Worm (Caenorhabditis elegans) whole organism, mixed stage, embryonic: Measurements from ENCODE around the gene mfsd-11.

Experiments
- M03D4.4 ChIP-seq: sonication (generic microtip); optimal IDR thresholded peaks from 2 replicates; lab custom pipeline; 2017; ENCODE audit warnings: mild to moderate bottlenecking, missing genetic modification characterization, missing compliant biosample characterization
- blmp-1 ChIP-seq: fragments of 150-350 bp; optimal IDR thresholded peaks from 2 replicates; lab custom pipeline; 2014; ENCODE audit warnings: missing biosample characterization, missing genetic modification characterization
- cnd-1 ChIP-seq: fragments of 200-800 bp; sonication (Bioruptor generic); optimal IDR thresholded peaks from 2 replicates; lab custom pipeline; 2018; ENCODE audit warnings: mild to moderate bottlenecking, missing genetic modification characterization, missing compliant biosample characterization
- elt-1 ChIP-seq: sonication (generic microtip); optimal IDR thresholded peaks from 2 replicates; lab custom pipeline; 2017; ENCODE audit warnings: missing genetic modification characterization, mild to moderate bottlenecking, missing compliant biosample characterization, antibody characterized with exemption, moderate library complexity, borderline replicate concordance; ENCODE audit not compliant: insufficient read depth
- elt-3 ChIP-seq: fragments of 150-350 bp; optimal IDR thresholded peaks from 2 replicates; lab custom pipeline; 2014; ENCODE audit warnings: missing biosample characterization, missing genetic modification characterization
- ham-2 ChIP-seq: fragments of 200-800 bp; sonication (Bioruptor generic); optimal IDR thresholded peaks from 2 replicates; lab custom pipeline; 2018; ENCODE audit warnings: mild to moderate bottlenecking, missing genetic modification characterization, missing compliant biosample characterization
- hlh-1 ChIP-seq: fragments of 150-350 bp; optimal IDR thresholded peaks from 2 replicates; lab custom pipeline; 2014; ENCODE audit warnings: missing biosample characterization, missing genetic modification reagents, missing genetic modification characterization
- nhr-12 ChIP-seq: fragments of 150-350 bp; optimal IDR thresholded peaks from 2 replicates; lab custom pipeline; 2014; ENCODE audit warnings: missing biosample characterization, missing genetic modification characterization
- nhr-76 ChIP-seq: sonication (generic microtip); optimal IDR thresholded peaks from 2 replicates; lab custom pipeline; 2017; ENCODE audit warnings: missing biosample characterization, missing genetic modification characterization
- snpc-4 ChIP-seq: fragments of 150-350 bp; optimal IDR thresholded peaks from 2 replicates; lab custom pipeline; 2014; ENCODE audit warnings: missing biosample characterization, missing genetic modification characterization

- TF ChIP-seq cnd-1, result no peak
- TF ChIP-seq hlh-1 (tag; lab: Kevin White, UChicago), result no peak
- TF ChIP-seq blmp-1, result no peak
- TF ChIP-seq nhr-12 (tag; lab: Kevin White, UChicago), result no peak
- no peak for TF ChIP-seq elt-1 (tag; lab: Kevin White, UChicago)
- TF ChIP-seq snpc-4, result no peak
- no peak for TF ChIP-seq elt-3
- TF ChIP-seq nhr-76 (tag; lab: Kevin White, UChicago), result no peak
- no peak for TF ChIP-seq ham-2
- no peak for TF ChIP-seq M03D4.4
Measured at ce11 chrX:12162659-12163058, 8.8 kb upstream of the mfsd-11 start.
